Worm (Caenorhabditis elegans): ENCODE data around the gene srw-15.
"Not testable (repeated sequence)": the region's sequence is repeated elsewhere in the genome, so short reads cannot be mapped to it uniquely, and the experiment has no call there.

The srw-15 gene

ce11 chrV:15225650-15226049 lies 4.7 kb upstream of the srw-15 start, which contains the start of gene srw-14:
Gene srw-14, plus strand, starts transcription at chrV:15225950.
- TF ChIP-seq klf-2 (GFP tag; conservative IDR thresholded peaks at IDR 0.05) = no peak
- TF ChIP-seq T22C8.4 (GFP tag; IDR thresholded peaks at IDR 0.05) = no peak
- TF ChIP-seq ref-1 (GFP tag; conservative IDR thresholded peaks at IDR 0.05) = no peak
- no peak for TF ChIP-seq ztf-29 (GFP tag; IDR thresholded peaks at IDR 0.05)

- TF ChIP-seq ztf-23 (GFP tag; IDR thresholded peaks at IDR 0.05) (no peak), cog-1 (tag; optimal IDR thresholded peaks at IDR 0.05) (no peak)
These were observed 4.1 kb upstream of the srw-15 start for ce11 chrV:15226206-15226605.

DNA sequence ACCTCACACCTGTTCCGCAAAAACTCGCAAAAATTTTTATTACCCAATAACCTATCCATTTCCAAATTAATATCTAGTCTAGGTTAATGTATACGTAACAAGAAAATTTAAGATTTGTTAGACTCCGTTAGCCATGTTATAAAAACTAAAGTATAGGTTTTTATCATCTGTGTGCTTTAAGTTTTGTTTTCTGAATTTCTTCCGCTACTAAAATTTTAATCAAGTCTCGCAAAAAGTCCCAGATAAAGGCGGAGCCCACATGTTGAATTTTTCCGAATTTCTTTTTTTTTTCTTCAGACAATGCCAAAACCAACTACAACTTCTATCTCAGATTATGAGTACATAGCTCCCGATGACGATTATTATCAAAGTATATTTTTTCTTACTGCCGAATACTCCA lies 1.9 kb downstream of the srw-15 start, which contains the start of gene srw-13:
TSS of gene srw-13 (plus strand) at position 301 of the 400 bp plus-strand sequence.
- TF ChIP-seq ztf-23 (GFP tag; IDR thresholded peaks at IDR 0.05) (no peak), ztf-29 (GFP tag; IDR thresholded peaks at IDR 0.05) (no peak), T22C8.4 (GFP tag; IDR thresholded peaks at IDR 0.05) (no peak), ref-1 (GFP tag; conservative IDR thresholded peaks at IDR 0.05) (no peak), med-1 (GFP tag; optimal IDR thresholded peaks at IDR 0.05; ENCODE audit: insufficient read depth) (no peak), flt-1 (GFP tag; IDR thresholded peaks at IDR 0.05) (no peak), cog-1 (tag; optimal IDR thresholded peaks at IDR 0.05) (no peak), tab-1 (GFP tag; IDR thresholded peaks at IDR 0.05) (no peak), klf-2 (GFP tag; conservative IDR thresholded peaks at IDR 0.05) (no peak)

DNA sequence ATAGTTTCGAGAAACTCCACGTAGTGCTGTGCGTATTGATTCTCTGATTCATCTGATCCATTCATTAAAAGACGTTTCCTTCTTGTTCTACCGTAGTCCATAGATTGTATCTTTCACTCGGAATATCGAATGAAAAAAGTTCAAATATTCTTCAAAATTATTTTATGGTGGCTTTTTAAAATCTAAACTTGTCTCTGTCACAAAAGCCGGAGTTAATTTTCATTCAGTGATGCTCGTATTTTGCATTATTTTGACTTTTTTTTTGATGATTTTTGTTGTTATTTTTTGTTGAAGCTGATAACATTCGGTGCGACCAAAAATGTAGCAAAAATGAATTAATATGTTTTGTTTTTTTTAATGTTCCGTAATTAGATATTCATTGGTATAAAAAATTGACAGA lies 5.3 kb downstream of the srw-15 start, which contains the start of gene nhr-164:
TSS of gene nhr-164 (minus strand) at position 101 of the 400 bp plus-strand sequence.
- no peak for TF ChIP-seq tab-1 (GFP tag; IDR thresholded peaks at IDR 0.05)
- TF ChIP-seq ztf-23 (GFP tag; IDR thresholded peaks at IDR 0.05) = no peak
- TF ChIP-seq cog-1 (tag; optimal IDR thresholded peaks at IDR 0.05) = no peak
- no peak for TF ChIP-seq T22C8.4 (GFP tag; IDR thresholded peaks at IDR 0.05)

ce11 chrV:15238552-15238951 lies 8.2 kb downstream of the srw-15 start, which contains the start of gene srw-12:
Gene srw-12, minus strand, starts transcription at chrV:15238652.
- TF ChIP-seq ztf-29 (GFP tag; IDR thresholded peaks at IDR 0.05) (no peak), tab-1 (GFP tag; IDR thresholded peaks at IDR 0.05) (no peak), T22C8.4 (GFP tag; IDR thresholded peaks at IDR 0.05) (no peak), klf-2 (GFP tag; conservative IDR thresholded peaks at IDR 0.05) (no peak), med-1 (GFP tag; optimal IDR thresholded peaks at IDR 0.05; ENCODE audit: insufficient read depth) (no peak), flt-1 (GFP tag; IDR thresholded peaks at IDR 0.05) (no peak), ztf-23 (GFP tag; IDR thresholded peaks at IDR 0.05) (no peak), ref-1 (GFP tag; conservative IDR thresholded peaks at IDR 0.05) (no peak), cog-1 (tag; optimal IDR thresholded peaks at IDR 0.05) (no peak)

- TF ChIP-seq cog-1 (tag; optimal IDR thresholded peaks at IDR 0.05) (no peak), flt-1 (GFP tag; IDR thresholded peaks at IDR 0.05) (no peak), klf-2 (GFP tag; conservative IDR thresholded peaks at IDR 0.05) (no peak), T22C8.4 (GFP tag; IDR thresholded peaks at IDR 0.05) (no peak), ztf-23 (GFP tag; IDR thresholded peaks at IDR 0.05) (no peak), ref-1 (GFP tag; conservative IDR thresholded peaks at IDR 0.05) (no peak), med-1 (GFP tag; optimal IDR thresholded peaks at IDR 0.05; ENCODE audit: insufficient read depth) (no peak), tab-1 (GFP tag; IDR thresholded peaks at IDR 0.05) (no peak), ztf-29 (GFP tag; IDR thresholded peaks at IDR 0.05) (no peak)
These were observed 9.9 kb downstream of the srw-15 start, which contains the start of gene srw-11 for ce11 chrV:15240215-15240614. Gene srw-11, minus strand, starts transcription at chrV:15240315.

DNA sequence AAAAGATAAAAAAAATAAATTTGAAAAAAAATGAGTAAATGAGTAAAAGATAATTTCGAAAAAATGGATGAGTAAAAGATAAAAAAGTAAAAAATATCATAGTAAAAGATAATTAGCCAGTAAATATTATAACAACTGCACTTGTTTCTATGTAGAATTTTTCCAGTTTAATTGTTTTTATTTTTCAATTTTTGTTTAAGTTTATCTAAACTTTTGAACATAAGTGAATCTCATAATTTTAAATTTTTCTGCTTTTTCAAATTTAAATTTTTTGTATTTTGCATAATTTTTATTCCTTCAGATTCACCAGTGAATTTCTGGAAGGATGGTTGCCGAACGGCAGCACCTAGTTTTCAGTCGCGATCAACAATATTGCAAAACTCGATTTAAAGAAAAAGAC lies 10.9 kb downstream of the srw-15 start, which contains the start of gene chil-12:
TSS of gene chil-12 (plus strand) at position 301 of the 400 bp plus-strand sequence.
- no peak for TF ChIP-seq ztf-29 (GFP tag; IDR thresholded peaks at IDR 0.05)
- no peak for TF ChIP-seq klf-2 (GFP tag; conservative IDR thresholded peaks at IDR 0.05)
- TF ChIP-seq ref-1 (GFP tag; conservative IDR thresholded peaks at IDR 0.05) = no peak

DNA sequence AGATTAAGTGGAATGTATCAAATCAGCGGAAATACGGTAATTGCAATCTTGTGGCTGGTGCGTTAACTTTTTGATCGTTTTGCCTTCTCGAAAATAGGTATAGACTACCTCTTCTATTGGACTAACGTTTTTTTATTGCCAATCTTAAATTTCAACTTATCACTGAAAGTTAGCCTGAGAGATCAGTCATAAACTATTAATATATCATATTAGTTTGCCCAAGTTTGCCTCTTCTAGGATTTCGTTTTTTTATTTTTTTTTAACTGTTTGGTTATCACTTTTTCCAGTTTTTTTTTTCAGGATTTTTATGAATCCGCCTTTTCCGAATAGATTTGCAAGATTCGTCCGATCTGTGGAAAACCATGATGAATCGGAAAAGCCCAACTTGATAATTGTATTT lies 14.1 kb downstream of the srw-15 start, which contains the start of gene kin-30:
TSS of gene kin-30 (plus strand) at position 301 of the 400 bp plus-strand sequence.
- TF ChIP-seq cog-1 (tag; optimal IDR thresholded peaks at IDR 0.05) = no peak
- no peak for TF ChIP-seq ref-1 (GFP tag; conservative IDR thresholded peaks at IDR 0.05)
- no peak for TF ChIP-seq klf-2 (GFP tag; conservative IDR thresholded peaks at IDR 0.05)
- TF ChIP-seq ztf-29 (GFP tag; IDR thresholded peaks at IDR 0.05) = no peak
- TF ChIP-seq flt-1 (GFP tag; IDR thresholded peaks at IDR 0.05) = no peak
- TF ChIP-seq T22C8.4 (GFP tag; IDR thresholded peaks at IDR 0.05) = no peak
- TF ChIP-seq tab-1 (GFP tag; IDR thresholded peaks at IDR 0.05) = no peak

DNA sequence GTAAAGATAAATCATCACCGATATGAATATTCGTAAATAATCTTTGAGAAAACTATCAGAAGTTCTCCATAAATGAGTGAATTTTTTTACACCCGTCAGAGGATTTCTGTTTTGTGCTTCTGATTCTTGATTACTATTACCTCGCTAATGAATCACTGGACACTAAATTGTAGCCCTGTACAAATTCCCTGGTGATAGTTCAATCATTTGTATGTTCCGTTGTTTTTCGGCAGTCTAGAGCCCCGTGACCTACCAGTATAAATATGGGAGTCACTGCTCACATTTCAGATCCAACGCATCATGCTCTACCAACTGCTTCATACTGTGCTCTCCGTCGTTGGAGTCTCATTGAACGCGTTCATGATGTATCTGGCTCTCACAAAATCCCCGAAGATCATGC lies 20.0 kb downstream of the srw-15 start, which contains the start of gene srd-28:
TSS of gene srd-28 (plus strand) at position 301 of the 400 bp plus-strand sequence.
- TF ChIP-seq tab-1, flt-1, T22C8.4 (GFP tag; IDR thresholded peaks at IDR 0.05): not testable (repeated sequence)

DNA sequence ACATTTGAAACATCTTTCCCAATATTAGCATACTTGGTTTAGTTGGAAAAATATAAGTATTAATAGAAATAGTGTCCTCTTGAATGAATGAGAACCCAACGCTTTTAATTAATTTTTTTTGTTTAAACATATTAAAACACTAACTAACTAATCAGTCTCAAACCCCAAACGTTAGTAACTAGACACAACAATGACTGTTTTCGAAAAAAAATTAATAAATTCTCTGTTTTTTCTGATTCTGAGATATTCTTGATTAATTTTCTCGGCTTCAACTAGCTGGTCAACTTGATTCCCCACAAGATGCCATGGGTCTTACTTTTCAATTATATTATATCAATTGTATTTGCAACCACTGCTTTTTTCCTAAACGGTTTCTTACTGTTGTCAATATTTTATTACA lies 21.7 kb downstream of the srw-15 start, which contains the start of gene srbc-76:
TSS of gene srbc-76 (plus strand) at position 301 of the 400 bp plus-strand sequence.
- no peak for TF ChIP-seq ref-1 (GFP tag; conservative IDR thresholded peaks at IDR 0.05)
- no peak for TF ChIP-seq klf-2 (GFP tag; conservative IDR thresholded peaks at IDR 0.05)
- TF ChIP-seq ztf-23 (GFP tag; IDR thresholded peaks at IDR 0.05) = no peak
- TF ChIP-seq ztf-29 (GFP tag; IDR thresholded peaks at IDR 0.05) = no peak
- no peak for TF ChIP-seq tab-1 (GFP tag; IDR thresholded peaks at IDR 0.05)
- no peak for TF ChIP-seq med-1 (GFP tag; optimal IDR thresholded peaks at IDR 0.05; ENCODE audit: insufficient read depth)
- no peak for TF ChIP-seq cog-1 (tag; optimal IDR thresholded peaks at IDR 0.05)
- no peak for TF ChIP-seq T22C8.4 (GFP tag; IDR thresholded peaks at IDR 0.05)
- no peak for TF ChIP-seq flt-1 (GFP tag; IDR thresholded peaks at IDR 0.05)

DNA sequence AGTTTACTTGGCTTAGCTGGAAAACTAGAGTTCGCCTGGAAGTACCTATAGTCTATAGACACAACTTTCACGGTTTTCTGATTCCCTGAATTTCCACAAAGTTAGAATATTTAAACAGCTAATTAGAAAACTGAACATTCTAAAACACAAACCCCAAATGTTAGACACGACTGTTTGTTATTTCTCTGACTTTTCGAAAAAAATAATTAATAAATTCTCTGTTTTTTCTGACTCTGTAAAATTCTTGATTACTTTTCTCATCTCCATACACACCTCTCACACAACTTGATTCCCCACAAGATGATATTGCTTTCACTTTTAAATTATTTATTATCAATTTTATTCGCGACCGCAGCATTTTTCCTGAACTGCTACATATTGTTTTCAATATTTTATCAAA lies 23.2 kb downstream of the srw-15 start, which contains the start of gene srbc-75:
TSS of gene srbc-75 (plus strand) at position 301 of the 400 bp plus-strand sequence.
- TF ChIP-seq med-1 (GFP tag; optimal IDR thresholded peaks at IDR 0.05; ENCODE audit: insufficient read depth) (no peak), klf-2 (GFP tag; conservative IDR thresholded peaks at IDR 0.05) (no peak), ref-1 (GFP tag; conservative IDR thresholded peaks at IDR 0.05) (no peak), ztf-23 (GFP tag; IDR thresholded peaks at IDR 0.05) (no peak), tab-1 (GFP tag; IDR thresholded peaks at IDR 0.05) (no peak), flt-1 (GFP tag; IDR thresholded peaks at IDR 0.05) (no peak), cog-1 (tag; optimal IDR thresholded peaks at IDR 0.05) (no peak), ztf-29 (GFP tag; IDR thresholded peaks at IDR 0.05) (no peak), T22C8.4 (GFP tag; IDR thresholded peaks at IDR 0.05) (no peak)
